Worm (Caenorhabditis elegans) whole organism, L4 larva: ENCODE data around the gene F56D6.21.
"Not testable (repeated sequence)": the region's sequence is repeated elsewhere in the genome, so short reads cannot be mapped to it uniquely, and the experiment has no call there.

Source experiments
- T20F7.1 ChIP-seq: fragments of 200-800 bp; sonication (Bioruptor generic); optimal IDR thresholded peaks from 2 replicates; lab custom pipeline; 2018; ENCODE audit warnings: mild to moderate bottlenecking, missing genetic modification characterization, missing compliant biosample characterization
- Y48G9A.11 ChIP-seq: fragments of 200-800 bp; sonication (Bioruptor generic); IDR thresholded peaks from 2 replicates; pipeline ENCODE4 v1.3.6; 2022; ENCODE audit warnings: missing genetic modification reagents, missing genetic modification characterization, missing compliant biosample characterization
- ces-1 ChIP-seq: fragments of 150-350 bp; sonication (generic microtip); optimal IDR thresholded peaks from 4 replicates; lab custom pipeline; 2014; ENCODE audit warnings: missing biosample characterization, missing genetic modification reagents, missing genetic modification characterization
- fkh-10 ChIP-seq: fragments of 150-350 bp; optimal IDR thresholded peaks from 2 replicates; lab custom pipeline; 2014; ENCODE audit warnings: missing biosample characterization, missing genetic modification reagents, missing genetic modification characterization
- lin-13 ChIP-seq: fragments of 150-350 bp; optimal IDR thresholded peaks from 2 replicates; lab custom pipeline; 2014; ENCODE audit warnings: missing biosample characterization, missing genetic modification reagents, missing genetic modification characterization
- nhr-11 ChIP-seq: fragments of 150-350 bp; optimal IDR thresholded peaks from 2 replicates; lab custom pipeline; 2014; ENCODE audit warnings: missing biosample characterization, missing genetic modification characterization
- nhr-28 ChIP-seq: fragments of 150-350 bp; optimal IDR thresholded peaks from 2 replicates; lab custom pipeline; 2014; ENCODE audit warnings: missing biosample characterization, missing genetic modification characterization
- nhr-76 ChIP-seq: fragments of 150-350 bp; optimal IDR thresholded peaks from 2 replicates; lab custom pipeline; 2014; ENCODE audit warnings: missing biosample characterization, missing genetic modification characterization
- php-3 ChIP-seq: fragments of 200-800 bp; sonication (Bioruptor generic); IDR thresholded peaks from 2 replicates; pipeline ENCODE4 v1.3.6; 2022; ENCODE audit warnings: missing genetic modification reagents, missing genetic modification characterization, missing compliant biosample characterization
- snpc-4 ChIP-seq: fragments of 150-350 bp; optimal IDR thresholded peaks from 2 replicates; lab custom pipeline; 2014; ENCODE audit warnings: missing biosample characterization, missing genetic modification characterization
- unc-39 ChIP-seq: sonication (generic microtip); optimal IDR thresholded peaks from 2 replicates; lab custom pipeline; 2017; ENCODE audit warnings: missing biosample characterization, missing genetic modification characterization
- zag-1 ChIP-seq: fragments of 150-350 bp; optimal IDR thresholded peaks from 2 replicates; lab custom pipeline; 2014; ENCODE audit warnings: missing biosample characterization, missing genetic modification characterization

DNA sequence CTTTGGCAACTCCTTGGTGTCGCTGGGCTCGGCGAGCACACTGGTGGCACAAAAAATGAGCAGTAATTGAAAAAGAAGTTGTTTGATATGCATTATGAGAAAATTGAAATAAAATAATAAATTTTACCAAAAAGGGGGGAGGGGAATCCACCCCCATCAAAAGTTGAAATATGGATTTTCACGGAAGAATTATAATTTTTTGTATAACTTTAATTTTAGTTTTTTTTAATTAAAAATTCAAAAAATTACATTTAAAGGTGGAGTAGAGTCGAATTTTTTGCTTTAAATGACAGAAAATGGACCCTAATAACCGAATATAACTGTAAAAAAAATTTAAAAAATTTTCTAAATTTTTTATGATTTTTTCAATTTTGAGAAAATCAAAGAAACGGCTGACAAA, 7.1 kb downstream of the F56D6.21 start, which contains the start of gene F56D6.18:
- TF ChIP-seq lin-13 (GFP tag; lab: Kevin White, UChicago); nhr-76 (tag; lab: Kevin White, UChicago); ces-1 (GFP tag; lab: Kevin White, UChicago); nhr-28 (tag; lab: Kevin White, UChicago); nhr-11; T20F7.1; Y48G9A.11 (GFP tag; lab: Robert Waterston, UW); snpc-4 (tag; lab: Kevin White, UChicago); unc-39 (tag; lab: Kevin White, UChicago); zag-1 (tag; lab: Kevin White, UChicago); php-3; fkh-10 (GFP tag; lab: Kevin White, UChicago): not testable (repeated sequence)
